Worm (Caenorhabditis elegans) whole organism, L4/young adult: ENCODE measurements around the gene his-16.

Experiments
- W03F9.2 ChIP-seq: fragments of 150-350 bp; optimal IDR thresholded peaks from 2 replicates; lab custom pipeline; 2014; ENCODE audit warnings: missing biosample characterization, missing genetic modification characterization
- dao-5 ChIP-seq: sonication (generic microtip); optimal IDR thresholded peaks from 2 replicates; lab custom pipeline; 2016; ENCODE audit warnings: missing genotype, missing genetic modification characterization, moderate library complexity, missing compliant biosample characterization
- him-1 ChIP-seq: sonication (generic microtip); optimal IDR thresholded peaks from 2 replicates; lab custom pipeline; 2016; ENCODE audit warnings: missing genotype, missing genetic modification reagents, missing genetic modification characterization, missing compliant biosample characterization

his-16 gene

ce11 chrII:13834380-13835194 is 16.6 kb upstream of the his-16 start:
- TF ChIP-seq him-1: peak; percentile 74
- peak; percentile 63 for TF ChIP-seq dao-5 (tag; lab: Kevin White, UChicago)
- TF ChIP-seq W03F9.2 (tag; lab: Kevin White, UChicago): peak; percentile 65

ce11 chrII:13833505-13833904 is 15.6 kb upstream of the his-16 start, which contains the start of gene F08G2.5:
F08G2.5 (minus strand) TSS chrII:13833631.
- no peak for TF ChIP-seq W03F9.2 (tag; lab: Kevin White, UChicago)
- no peak for TF ChIP-seq him-1
- TF ChIP-seq dao-5 (tag; lab: Kevin White, UChicago): no peak

DNA sequence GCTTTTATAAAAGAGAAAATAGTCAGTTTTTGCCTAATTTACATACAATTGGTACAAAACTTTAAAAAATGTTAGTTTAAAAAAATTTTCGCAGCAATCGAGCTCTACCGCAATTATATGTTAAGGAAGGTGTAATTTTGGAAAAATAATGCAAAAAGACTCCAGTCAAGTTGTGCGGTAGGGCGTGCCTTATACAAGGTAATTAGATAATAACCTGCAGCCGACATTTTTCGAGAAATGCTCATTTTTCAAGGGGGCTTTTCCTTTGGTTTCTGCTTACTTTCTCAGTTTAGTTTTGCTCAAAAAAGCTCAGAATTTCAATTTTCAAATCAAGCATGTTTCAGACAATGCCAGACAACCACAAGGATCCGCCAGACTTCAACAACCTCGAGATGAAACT is 12.3 kb upstream of the his-16 start, which contains the start of gene F08G2.4:
TSS of gene F08G2.4 (plus strand) at position 348 of the 400 bp plus-strand sequence.
- TF ChIP-seq him-1 (no peak), W03F9.2 (tag; lab: Kevin White, UChicago) (no peak), dao-5 (tag; lab: Kevin White, UChicago) (no peak)

- TF ChIP-seq him-1 (no peak), dao-5 (tag; lab: Kevin White, UChicago) (no peak), W03F9.2 (tag; lab: Kevin White, UChicago) (no peak)
These were observed 10.7 kb upstream of the his-16 start, which contains the start of gene his-42 for ce11 chrII:13828597-13828996. his-42 (minus strand) TSS chrII:13828697.

DNA sequence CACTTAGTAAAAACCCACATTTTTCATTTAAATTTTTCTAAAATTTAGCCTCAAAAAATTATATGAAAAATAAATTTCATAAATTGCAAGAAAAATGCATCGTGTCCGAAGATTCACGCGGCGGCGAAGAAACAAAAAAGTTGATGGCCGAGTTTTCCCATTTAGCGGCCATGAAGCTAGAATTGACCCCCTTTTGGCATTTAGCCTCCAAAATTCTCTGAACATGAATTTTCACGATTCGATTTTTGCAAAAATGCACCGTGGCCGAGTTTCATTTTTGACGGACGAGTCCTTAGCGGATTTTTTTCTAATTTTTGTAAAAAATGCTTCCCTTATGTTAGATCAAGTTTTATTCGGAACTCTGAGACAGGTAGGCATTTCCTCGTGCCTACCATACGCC is 2.4 kb downstream of the his-16 start:
- TF ChIP-seq W03F9.2 (tag; lab: Kevin White, UChicago) (no peak), dao-5 (tag; lab: Kevin White, UChicago) (no peak), him-1 (no peak)

- no peak for TF ChIP-seq dao-5 (tag; lab: Kevin White, UChicago)
- TF ChIP-seq him-1: no peak
- TF ChIP-seq W03F9.2 (tag; lab: Kevin White, UChicago): no peak
These were observed 4.0 kb downstream of the his-16 start for ce11 chrII:13813950-13814349.

ce11 chrII:13813413-13813812 is 4.5 kb downstream of the his-16 start:
- no peak for TF ChIP-seq dao-5 (tag; lab: Kevin White, UChicago)
- no peak for TF ChIP-seq W03F9.2 (tag; lab: Kevin White, UChicago)
- TF ChIP-seq him-1: no peak

ce11 chrII:13812335-13812734 is 5.6 kb downstream of the his-16 start:
- TF ChIP-seq dao-5 (tag; lab: Kevin White, UChicago): no peak
- no peak for TF ChIP-seq him-1
- TF ChIP-seq W03F9.2 (tag; lab: Kevin White, UChicago): no peak

- TF ChIP-seq dao-5 (tag; lab: Kevin White, UChicago) (no peak), W03F9.2 (tag; lab: Kevin White, UChicago) (no peak), him-1 (no peak)
These were observed 11.7 kb downstream of the his-16 start for ce11 chrII:13806269-13806668.

- no peak for TF ChIP-seq him-1
- TF ChIP-seq W03F9.2 (tag; lab: Kevin White, UChicago): no peak
- no peak for TF ChIP-seq dao-5 (tag; lab: Kevin White, UChicago)
These were observed 21.6 kb downstream of the his-16 start for ce11 chrII:13796312-13796711.

- TF ChIP-seq dao-5 (tag; lab: Kevin White, UChicago): no peak
- TF ChIP-seq W03F9.2 (tag; lab: Kevin White, UChicago): no peak
- TF ChIP-seq him-1: no peak
These were observed 22.8 kb downstream of the his-16 start for ce11 chrII:13795160-13795559.

DNA sequence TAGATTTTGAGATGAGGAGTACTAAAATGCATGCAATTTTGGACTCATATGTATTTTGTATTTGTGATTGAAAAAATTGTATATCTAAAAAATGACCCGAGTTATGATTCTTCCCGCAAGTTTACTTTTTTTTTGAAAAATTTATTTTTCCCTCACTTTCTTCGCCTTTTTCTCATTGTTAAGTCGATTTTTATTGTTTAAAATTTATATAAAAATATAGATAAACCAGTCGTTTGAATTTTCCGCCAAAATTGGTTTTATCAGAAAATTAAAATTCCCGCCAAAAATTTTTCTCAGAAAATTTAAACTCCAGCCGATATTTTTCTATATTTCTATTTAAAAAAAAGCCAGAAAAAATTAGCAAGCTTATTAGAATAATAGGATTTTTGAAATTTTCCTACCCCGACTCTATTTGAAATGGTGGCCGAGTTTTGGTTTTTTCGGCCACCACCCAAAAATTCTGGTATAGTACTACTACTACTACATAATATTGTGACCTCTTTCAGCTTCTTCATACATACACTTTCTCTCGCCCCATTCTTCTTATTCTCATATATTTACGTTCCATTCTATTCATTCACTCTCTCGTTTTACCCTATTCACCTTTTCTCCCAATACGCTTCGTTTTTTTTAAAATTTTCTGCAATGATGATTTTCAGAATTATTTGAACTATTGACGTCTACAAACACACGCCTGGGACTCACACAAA is 26.2 kb downstream of the his-16 start, which contains the start of gene ZK131.11:
TSS of gene ZK131.11 (plus strand) at position 660 of the 710 bp plus-strand sequence.
- TF ChIP-seq him-1: no peak
- TF ChIP-seq dao-5 (tag; lab: Kevin White, UChicago): no peak
- TF ChIP-seq W03F9.2 (tag; lab: Kevin White, UChicago): no peak

DNA sequence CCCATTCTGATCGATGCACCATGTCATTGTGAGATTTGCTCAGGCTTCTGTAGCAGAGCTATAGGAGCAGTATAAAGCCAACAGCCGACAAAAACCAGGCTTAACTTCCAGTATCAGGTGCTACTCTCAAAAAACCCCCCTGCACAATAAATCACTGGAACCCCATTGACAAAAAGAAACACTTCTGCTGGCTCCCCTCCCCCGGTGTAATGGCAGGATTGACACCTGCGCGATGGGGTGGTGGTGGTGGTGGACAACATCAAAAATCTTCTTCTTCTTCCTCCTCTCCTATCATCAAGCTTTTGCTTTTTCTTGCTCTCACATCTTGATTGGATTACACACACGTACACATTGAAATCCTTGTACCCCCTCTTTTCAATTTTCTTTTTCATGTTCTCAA is 28.2 kb downstream of the his-16 start:
- TF ChIP-seq dao-5 (tag; lab: Kevin White, UChicago) (no peak), W03F9.2 (tag; lab: Kevin White, UChicago) (no peak), him-1 (no peak)

DNA sequence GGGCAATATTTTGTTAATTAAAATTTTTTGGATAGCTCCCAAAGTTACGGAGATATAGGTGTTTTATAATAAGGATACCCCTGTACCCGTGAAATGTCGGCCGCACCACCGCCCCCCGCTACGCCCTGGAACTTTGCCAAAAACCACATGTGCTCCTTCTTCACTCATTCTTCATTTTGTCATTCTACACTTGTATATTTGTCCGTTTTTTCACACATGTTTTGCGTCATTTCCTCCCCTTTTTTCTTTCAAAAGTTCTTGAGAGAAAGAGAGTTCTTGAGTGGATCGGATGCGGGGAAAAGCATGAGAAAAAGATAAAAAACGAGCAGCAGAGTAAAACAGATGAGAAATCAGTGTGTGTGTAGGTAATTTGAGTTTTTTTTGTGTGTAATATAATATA is 29.1 kb downstream of the his-16 start:
- TF ChIP-seq W03F9.2 (tag; lab: Kevin White, UChicago) (no peak), him-1 (no peak), dao-5 (tag; lab: Kevin White, UChicago) (no peak)
